Fruit fly (Drosophila melanogaster) Kc167 (cell line): Measurements from ENCODE around the gene CG10252.

Source experiments
- Myc ChIP-seq: fragments of >200 bp; optimal IDR thresholded peaks from 2 replicates; lab custom pipeline; 2017; ENCODE audit warnings: missing external identifiers
- Sin3A ChIP-seq: fragments of >200 bp; optimal IDR thresholded peaks from 2 replicates; lab custom pipeline; 2018; ENCODE audit warnings: missing external identifiers
- h ChIP-seq: fragments of >200 bp; optimal IDR thresholded peaks from 3 replicates; lab custom pipeline; 2018; ENCODE audit warnings: missing external identifiers
- insv ChIP-seq: fragments of >200 bp; optimal IDR thresholded peaks from 3 replicates; lab custom pipeline; 2018; ENCODE audit warnings: missing external identifiers
- psq ChIP-seq: fragments of >200 bp; optimal IDR thresholded peaks from 2 replicates; lab custom pipeline; 2017; ENCODE audit warnings: missing external identifiers
- ttk ChIP-seq: sonication (Bioruptor generic); optimal IDR thresholded peaks from 2 replicates; lab custom pipeline; 2017; ENCODE audit warnings: missing external identifiers

The CG10252 gene

dm6 chr3R:23729632-23730471 lies 33.8 kb upstream of the CG10252 start:
- TF ChIP-seq Sin3A, result no peak
- TF ChIP-seq psq, result no peak
- no peak for TF ChIP-seq insv (lab: Kevin White, UChicago)
- no peak for TF ChIP-seq ttk (lab: Kevin White, UChicago)
- TF ChIP-seq Myc, result no peak
- TF ChIP-seq h (lab: Kevin White, UChicago), result no peak

- TF ChIP-seq h (lab: Kevin White, UChicago) (no peak), ttk (lab: Kevin White, UChicago) (no peak), Myc (no peak), Sin3A (no peak), psq (no peak), insv (lab: Kevin White, UChicago) (no peak)
These were observed 33.0 kb upstream of the CG10252 start for dm6 chr3R:23729066-23729465.

dm6 chr3R:23728086-23728485 lies 32.0 kb upstream of the CG10252 start:
- no peak for TF ChIP-seq insv (lab: Kevin White, UChicago)
- TF ChIP-seq Myc, result no peak
- no peak for TF ChIP-seq Sin3A
- no peak for TF ChIP-seq psq
- TF ChIP-seq ttk (lab: Kevin White, UChicago), result no peak
- TF ChIP-seq h (lab: Kevin White, UChicago), result no peak

- TF ChIP-seq ttk (lab: Kevin White, UChicago) (no peak), insv (lab: Kevin White, UChicago) (no peak), psq (no peak), Sin3A (no peak), Myc (no peak), h (lab: Kevin White, UChicago) (no peak)
These were observed 31.6 kb upstream of the CG10252 start for dm6 chr3R:23727657-23728056.

dm6 chr3R:23726740-23727139 lies 30.7 kb upstream of the CG10252 start:
- no peak for TF ChIP-seq Myc
- no peak for TF ChIP-seq insv (lab: Kevin White, UChicago)
- TF ChIP-seq ttk (lab: Kevin White, UChicago), result no peak
- no peak for TF ChIP-seq Sin3A
- TF ChIP-seq psq, result no peak
- TF ChIP-seq h (lab: Kevin White, UChicago), result no peak

dm6 chr3R:23725711-23726349 lies 29.8 kb upstream of the CG10252 start:
- TF ChIP-seq Sin3A (no peak), ttk (lab: Kevin White, UChicago) (no peak), psq (no peak), h (lab: Kevin White, UChicago) (no peak), Myc (no peak), insv (lab: Kevin White, UChicago) (no peak)

dm6 chr3R:23724843-23725506 lies 28.9 kb upstream of the CG10252 start:
- no peak for TF ChIP-seq h (lab: Kevin White, UChicago)

dm6 chr3R:23723381-23724034 lies 27.5 kb upstream of the CG10252 start:
- TF ChIP-seq h (lab: Kevin White, UChicago) (no peak), ttk (lab: Kevin White, UChicago) (no peak), Myc (no peak), Sin3A (no peak), insv (lab: Kevin White, UChicago) (no peak), psq (no peak)

dm6 chr3R:23722680-23723372 lies 26.8 kb upstream of the CG10252 start, which contains the start of gene CG10365:
Gene CG10365 (plus strand): TSS chr3R:23723331.
- TF ChIP-seq h (lab: Kevin White, UChicago), result no peak
- no peak for TF ChIP-seq psq
- no peak for TF ChIP-seq insv (lab: Kevin White, UChicago)
- no peak for TF ChIP-seq Sin3A
- TF ChIP-seq ttk (lab: Kevin White, UChicago), result no peak
- TF ChIP-seq Myc, result no peak

dm6 chr3R:23721936-23722335 lies 25.9 kb upstream of the CG10252 start:
- no peak for TF ChIP-seq h (lab: Kevin White, UChicago)
- no peak for TF ChIP-seq psq
- TF ChIP-seq Myc, result no peak
- no peak for TF ChIP-seq insv (lab: Kevin White, UChicago)
- no peak for TF ChIP-seq ttk (lab: Kevin White, UChicago)

dm6 chr3R:23721525-23721924 lies 25.5 kb upstream of the CG10252 start, which contains the start of gene CG10232:
Gene CG10232 (minus strand): TSS chr3R:23721625.
- TF ChIP-seq Myc (no peak), ttk (lab: Kevin White, UChicago) (no peak), Sin3A (no peak), h (lab: Kevin White, UChicago) (no peak), insv (lab: Kevin White, UChicago) (no peak), psq (no peak)
